Worm (Caenorhabditis elegans): ENCODE results near the gene fbxb-85.

DNA sequence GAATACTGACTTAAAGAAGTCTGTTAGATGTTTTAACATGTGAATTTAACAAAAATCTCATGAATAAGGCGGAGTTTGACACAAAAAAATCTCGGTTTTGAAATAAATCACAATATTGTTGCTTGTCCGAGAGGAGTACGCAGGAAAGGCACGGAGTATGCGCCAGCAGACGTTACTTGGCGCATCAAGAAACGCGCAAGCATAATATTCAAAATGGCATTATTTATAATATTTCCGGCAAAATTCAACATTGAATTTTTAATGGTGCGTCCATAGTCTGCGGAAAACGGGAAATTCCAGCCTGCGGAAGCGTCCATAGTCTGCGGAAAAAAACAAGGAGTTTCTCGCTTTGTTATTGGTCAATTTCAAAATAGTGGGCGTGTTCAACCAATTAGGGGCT is 3.9 kb downstream of the fbxb-85 start, which contains the start of gene pde-12:
- TF ChIP-seq ama-1 (optimal IDR thresholded peaks at IDR 0.05) (no peak), skn-1 (tag; optimal IDR thresholded peaks at IDR 0.05) (peak; percentile 52), ztf-4 (tag; optimal IDR thresholded peaks at IDR 0.05) (no peak), nhr-11 (tag; optimal IDR thresholded peaks at IDR 0.05) (no peak), mdl-1 (tag; optimal IDR thresholded peaks at IDR 0.05) (no peak), nfya-1 (tag; optimal IDR thresholded peaks at IDR 0.05; ENCODE audit: insufficient read depth) (peak; percentile 87), jun-1 (tag; optimal IDR thresholded peaks at IDR 0.05) (peak; percentile 62), nhr-237 (tag; optimal IDR thresholded peaks at IDR 0.05) (no peak), nhr-28 (tag; optimal IDR thresholded peaks at IDR 0.05) (no peak), sea-2 (GFP tag; optimal IDR thresholded peaks at IDR 0.05) (no peak), unc-62 (GFP tag; optimal IDR thresholded peaks at IDR 0.05) (no peak), ceh-16 (tag; optimal IDR thresholded peaks at IDR 0.05) (no peak), egl-27 (tag; optimal IDR thresholded peaks at IDR 0.05) (no peak)
